Worm (Caenorhabditis elegans): ENCODE results near the gene srbc-67.

The srbc-67 gene

DNA sequence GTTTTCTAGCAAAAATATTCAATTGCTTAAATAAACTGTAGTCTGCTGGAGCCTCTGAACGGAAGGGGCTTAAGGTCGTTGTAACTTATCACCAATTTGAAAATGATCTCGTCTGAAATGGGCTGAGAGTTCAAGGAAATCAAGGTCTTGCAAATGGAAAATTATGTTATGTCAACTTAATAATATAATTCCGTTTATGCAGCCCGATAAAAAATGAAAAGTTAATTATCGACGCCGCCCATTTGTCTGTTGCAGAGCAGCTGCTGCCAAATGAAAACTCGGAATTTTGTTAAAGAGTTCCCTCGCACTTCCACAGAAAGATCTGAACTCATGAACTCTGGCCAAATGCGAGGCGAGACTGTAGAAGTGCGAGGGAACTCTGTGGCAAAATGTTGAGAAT is at the start of gene srbc-67:
Gene srbc-67 (minus strand): TSS at position 101 of the 400 bp plus-strand sequence.
- no peak for TF ChIP-seq gmeb-2 (tag; optimal IDR thresholded peaks at IDR 0.05)
- TF ChIP-seq nfya-1 (tag; optimal IDR thresholded peaks at IDR 0.05), result no peak
- no peak for TF ChIP-seq tbx-7 (tag; optimal IDR thresholded peaks at IDR 0.05)
- TF ChIP-seq ttx-3 (tag; optimal IDR thresholded peaks at IDR 0.05), result no peak
- TF ChIP-seq ceh-24 (tag; optimal IDR thresholded peaks at IDR 0.05), result no peak

DNA sequence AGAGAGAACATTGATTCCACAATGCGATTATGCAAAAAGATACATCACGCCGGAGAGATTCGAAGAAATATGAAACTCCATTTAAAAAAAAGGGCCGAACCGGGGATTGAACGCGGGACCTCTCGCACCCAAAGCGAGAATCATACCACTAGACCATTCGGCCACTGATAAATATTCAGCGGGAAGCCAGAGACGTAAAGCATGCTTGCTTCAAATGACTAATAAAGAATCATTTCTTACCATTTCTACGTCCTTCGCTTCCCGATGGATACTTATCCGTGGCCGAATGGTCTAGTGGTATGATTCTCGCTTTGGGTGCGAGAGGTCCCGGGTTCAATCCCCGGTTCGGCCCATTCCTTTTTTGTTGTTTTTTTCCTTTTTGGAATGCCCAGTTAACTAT is 47.2 kb upstream of the srbc-67 start:
- no peak for TF ChIP-seq ama-1 (optimal IDR thresholded peaks at IDR 0.05)

DNA sequence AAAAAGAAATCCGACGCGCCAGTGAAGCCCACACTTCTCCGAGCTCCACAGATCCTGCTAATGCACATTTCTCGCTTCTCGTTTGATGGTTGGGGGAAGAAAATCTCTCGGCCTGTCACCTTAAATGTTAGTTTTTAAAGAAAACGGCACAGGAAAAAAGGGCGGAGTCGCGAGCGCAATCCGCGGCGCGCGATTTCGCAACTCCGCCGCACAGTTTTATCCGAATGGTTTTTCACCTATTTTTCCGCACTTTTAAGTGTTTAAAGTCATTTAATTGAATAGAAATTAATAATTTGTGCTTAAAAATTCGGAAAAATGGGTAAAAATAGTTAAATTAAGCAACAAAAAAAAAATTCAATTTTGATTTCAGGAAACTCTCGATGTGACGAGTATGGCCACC is 46.6 kb upstream of the srbc-67 start:
- TF ChIP-seq ref-2 (tag; optimal IDR thresholded peaks at IDR 0.05), result no peak
- no peak for TF ChIP-seq ceh-9 (tag; optimal IDR thresholded peaks at IDR 0.05)
- TF ChIP-seq unc-55 (GFP tag; optimal IDR thresholded peaks at IDR 0.05), result no peak
- TF ChIP-seq ceh-30 (tag; optimal IDR thresholded peaks at IDR 0.05), result no peak
- no peak for TF ChIP-seq ama-1 (optimal IDR thresholded peaks at IDR 0.05)
- no peak for TF ChIP-seq fkh-10 (GFP tag; optimal IDR thresholded peaks at IDR 0.05)
- peak; percentile 54 for TF ChIP-seq K09A11.1 (tag; optimal IDR thresholded peaks at IDR 0.05; ENCODE audit: insufficient read depth)
- TF ChIP-seq odd-2 (tag; optimal IDR thresholded peaks at IDR 0.05), result peak; percentile 66
- no peak for TF ChIP-seq pros-1 (tag; optimal IDR thresholded peaks at IDR 0.05)
- TF ChIP-seq ttx-3 (tag; optimal IDR thresholded peaks at IDR 0.05), result peak; percentile 64
- TF ChIP-seq F13H6.1 (tag; optimal IDR thresholded peaks at IDR 0.05), result peak; percentile 46
- TF ChIP-seq unc-42 (tag; optimal IDR thresholded peaks at IDR 0.05), result no peak
- TF ChIP-seq ceh-34 (tag; optimal IDR thresholded peaks at IDR 0.05), result peak; percentile 74
- no peak for TF ChIP-seq hlh-30 (tag; optimal IDR thresholded peaks at IDR 0.05; ENCODE audit: insufficient read depth)
- TF ChIP-seq sox-4 (tag; optimal IDR thresholded peaks at IDR 0.05), result peak; percentile 73
- peak; percentile 70 for TF ChIP-seq che-1 (tag; optimal IDR thresholded peaks at IDR 0.05)
- TF ChIP-seq ets-4 (tag; optimal IDR thresholded peaks at IDR 0.05), result no peak
- TF ChIP-seq C08G9.2 (tag; optimal IDR thresholded peaks at IDR 0.05), result no peak
- peak; percentile 81 for TF ChIP-seq elt-2 (tag; optimal IDR thresholded peaks at IDR 0.05)
- TF ChIP-seq ceh-18 (tag; optimal IDR thresholded peaks at IDR 0.05), result peak; percentile 19
- peak; percentile 56 for TF ChIP-seq nhr-232 (tag; optimal IDR thresholded peaks at IDR 0.05)
- TF ChIP-seq sox-2 (GFP tag; IDR thresholded peaks at IDR 0.05), result no peak; the same call in 1 of the 2 replicates
- TF ChIP-seq syd-9 (tag; optimal IDR thresholded peaks at IDR 0.05), result no peak
- peak; percentile 18 for TF ChIP-seq K02D7.2 (tag; optimal IDR thresholded peaks at IDR 0.05)
- TF ChIP-seq eyg-1 (tag; optimal IDR thresholded peaks at IDR 0.05), result no peak
- peak; percentile 31 for TF ChIP-seq pat-9 (tag; optimal IDR thresholded peaks at IDR 0.05)
- peak; percentile 13 for TF ChIP-seq mec-3 (tag; optimal IDR thresholded peaks at IDR 0.05; ENCODE audit: borderline replicate concordance)
- peak; percentile 50 for TF ChIP-seq lin-11 (tag; optimal IDR thresholded peaks at IDR 0.05)
- TF ChIP-seq hlh-6 (tag; optimal IDR thresholded peaks at IDR 0.05), result no peak
- peak; percentile 19 for TF ChIP-seq sdc-2 (tag; optimal IDR thresholded peaks at IDR 0.05)
- no peak for TF ChIP-seq elt-4 (tag; optimal IDR thresholded peaks at IDR 0.05)
- no peak for TF ChIP-seq madf-2 (tag; optimal IDR thresholded peaks at IDR 0.05)
- TF ChIP-seq fax-1 (tag; optimal IDR thresholded peaks at IDR 0.05), result peak; percentile 20
- TF ChIP-seq ceh-45 (GFP tag; IDR thresholded peaks at IDR 0.05), result no peak
- peak; percentile 45 for TF ChIP-seq dmd-4 (tag; optimal IDR thresholded peaks at IDR 0.05; ENCODE audit: borderline replicate concordance)
- no peak for TF ChIP-seq lim-6 (tag; optimal IDR thresholded peaks at IDR 0.05)
- no peak for TF ChIP-seq pax-1 (tag; optimal IDR thresholded peaks at IDR 0.05)
- no peak for TF ChIP-seq ahr-1 (tag; optimal IDR thresholded peaks at IDR 0.05)
- TF ChIP-seq unc-3 (GFP tag; conservative IDR thresholded peaks at IDR 0.05), result 0 out of 2 replicates have a peak, but pooled peaks have one; percentile 38
- TF ChIP-seq unc-3 (tag; optimal IDR thresholded peaks at IDR 0.05), result peak; percentile 55
- TF ChIP-seq hlh-8 (tag; optimal IDR thresholded peaks at IDR 0.05), result no peak
- TF ChIP-seq tbx-7 (tag; optimal IDR thresholded peaks at IDR 0.05), result no peak
- TF ChIP-seq unc-86 (tag; optimal IDR thresholded peaks at IDR 0.05), result peak; percentile 11
- TF ChIP-seq pha-2 (tag; optimal IDR thresholded peaks at IDR 0.05), result peak; percentile 80
- TF ChIP-seq fkh-6 (tag; optimal IDR thresholded peaks at IDR 0.05), result peak; percentile 33
- TF ChIP-seq nfya-1 (tag; optimal IDR thresholded peaks at IDR 0.05), result peak; percentile 24
- TF ChIP-seq nhr-11 (tag; optimal IDR thresholded peaks at IDR 0.05), result no peak

Measured in whole organism, late embryonic.